Worm (Caenorhabditis elegans) whole organism, early embryonic: ENCODE measurements around the gene srh-271.

ENCODE experiments used
- aly-1 ChIP-seq: sonication (generic microtip); optimal IDR thresholded peaks from 2 replicates; lab custom pipeline; 2016; ENCODE audit warnings: missing genetic modification characterization, missing compliant biosample characterization
- ama-1 ChIP-seq: fragments of 150-350 bp; optimal IDR thresholded peaks from 2 replicates; lab custom pipeline; 2014

- TF ChIP-seq aly-1 (tag; lab: Kevin White, UChicago) = no peak
- TF ChIP-seq ama-1 = no peak
Observed at ce11 chrV:2573881-2574280, 47.9 kb downstream of the srh-271 start, which contains the start of gene nhr-290.
